Fruit fly (Drosophila melanogaster) whole organism, embryonic: Measurements from ENCODE around the gene CG42852.

Experiments used
- Atf6 ChIP-seq: fragments of 200-800 bp; sonication (Bioruptor generic); IDR thresholded peaks from 2 replicates; pipeline ENCODE4 v1.3.6; 2022; ENCODE audit warnings: missing biosample characterization, missing genetic modification characterization
- BEAF-32 ChIP-seq: fragments of 200-800 bp; sonication (Bioruptor generic); optimal IDR thresholded peaks from 3 replicates; lab custom pipeline; 2017; ENCODE audit warnings: missing biosample characterization, missing genetic modification characterization, mild to moderate bottlenecking, moderate library complexity, missing genetic modification reagents
- CG10366 ChIP-seq: fragments of 200-800 bp; sonication (Bioruptor generic); IDR thresholded peaks from 2 replicates; pipeline ENCODE4 v1.3.6; 2022; ENCODE audit warnings: missing biosample characterization, missing genetic modification characterization
- CG10431 ChIP-seq: fragments of 200-800 bp; sonication (Bioruptor generic); optimal IDR thresholded peaks from 3 replicates; lab custom pipeline; 2018; ENCODE audit warnings: missing biosample characterization, mild to moderate bottlenecking, missing genetic modification characterization
- CG13624 ChIP-seq: fragments of 200-800 bp; sonication (Bioruptor generic); optimal IDR thresholded peaks from 2 replicates; lab custom pipeline; 2016; ENCODE audit warnings: missing biosample characterization, missing genetic modification characterization
- CG13775 ChIP-seq: fragments of 200-800 bp; sonication (Bioruptor generic); optimal IDR thresholded peaks from 3 replicates; lab custom pipeline; 2017; ENCODE audit warnings: missing biosample characterization, mild to moderate bottlenecking, missing genetic modification characterization
- CG15011 ChIP-seq: fragments of 200-800 bp; sonication (Bioruptor generic); optimal IDR thresholded peaks from 3 replicates; lab custom pipeline; 2018; ENCODE audit warnings: missing biosample characterization, mild to moderate bottlenecking, missing genetic modification characterization
- CG1647 ChIP-seq: fragments of 200-800 bp; sonication (Bioruptor generic); optimal IDR thresholded peaks from 3 replicates; lab custom pipeline; 2016; ENCODE audit warnings: missing biosample characterization, missing genetic modification characterization
- CG17186 ChIP-seq: fragments of 200-800 bp; sonication (Bioruptor generic); optimal IDR thresholded peaks from 3 replicates; lab custom pipeline; 2017; ENCODE audit warnings: missing biosample characterization, missing genetic modification reagents, missing genetic modification characterization
- CG18599 ChIP-seq: fragments of 200-800 bp; sonication (Bioruptor generic); optimal IDR thresholded peaks from 3 replicates; lab custom pipeline; 2017; ENCODE audit warnings: missing biosample characterization, missing genetic modification characterization, mild to moderate bottlenecking, moderate library complexity, missing genetic modification reagents
- CG18619 ChIP-seq: fragments of 200-800 bp; sonication (Bioruptor generic); optimal IDR thresholded peaks from 3 replicates; lab custom pipeline; 2017; ENCODE audit warnings: missing biosample characterization, mild to moderate bottlenecking, missing genetic modification characterization
- CG2199 ChIP-seq: fragments of 200-800 bp; sonication (Bioruptor generic); IDR thresholded peaks from 3 replicates; pipeline ENCODE4 v1.3.6; 2022; ENCODE audit warnings: missing biosample characterization, missing genetic modification characterization
- CG32772 ChIP-seq: fragments of 200-800 bp; sonication (Bioruptor generic); IDR thresholded peaks from 2 replicates; pipeline ENCODE4 v1.3.6; 2022; ENCODE audit warnings: missing biosample characterization, missing genetic modification characterization
- CG34224 ChIP-seq: fragments of 200-800 bp; sonication (Bioruptor generic); IDR thresholded peaks from 3 replicates; pipeline ENCODE4 v1.3.6; 2022; ENCODE audit warnings: missing biosample characterization, missing genetic modification characterization; ENCODE audit not compliant: partially characterized antibody
- CG3847 ChIP-seq: fragments of 200-800 bp; sonication (Bioruptor generic); IDR thresholded peaks from 2 replicates; pipeline ENCODE4 v1.3.6; 2022; ENCODE audit warnings: missing biosample characterization, missing genetic modification characterization
- CG42726 ChIP-seq: fragments of 200-800 bp; sonication (Bioruptor generic); IDR thresholded peaks from 2 replicates; pipeline ENCODE4 v1.3.6; 2022; ENCODE audit warnings: missing biosample characterization, missing genetic modification characterization; ENCODE audit not compliant: partially characterized antibody
- CG6254 ChIP-seq: fragments of 200-800 bp; sonication (Bioruptor generic); optimal IDR thresholded peaks from 3 replicates; lab custom pipeline; 2017; ENCODE audit warnings: mild to moderate bottlenecking, missing biosample characterization, missing genetic modification reagents, missing genetic modification characterization
- CG7928 ChIP-seq: fragments of 200-800 bp; sonication (Bioruptor generic); optimal IDR thresholded peaks from 2 replicates; lab custom pipeline; 2017; ENCODE audit warnings: missing biosample characterization, mild to moderate bottlenecking, missing genetic modification characterization
- CG8388 ChIP-seq: fragments of 200-800 bp; sonication (Bioruptor generic); optimal IDR thresholded peaks from 2 replicates; lab custom pipeline; 2019; ENCODE audit warnings: missing biosample characterization, mild to moderate bottlenecking, missing genetic modification characterization, moderate library complexity
- CG8478 ChIP-seq: fragments of >200 bp; optimal IDR thresholded peaks from 2 replicates; lab custom pipeline; 2018
- Ets97D ChIP-seq: fragments of 200-800 bp; sonication (Bioruptor generic); optimal IDR thresholded peaks from 3 replicates; lab custom pipeline; 2016; ENCODE audit warnings: missing biosample characterization, missing genetic modification characterization
- Fer2 ChIP-seq: fragments of 200-800 bp; sonication (Bioruptor generic); optimal IDR thresholded peaks from 2 replicates; lab custom pipeline; 2018; ENCODE audit warnings: missing biosample characterization, mild to moderate bottlenecking, missing genetic modification characterization, moderate library complexity
- H2.0 ChIP-seq: fragments of 200-800 bp; sonication (Bioruptor generic); IDR thresholded peaks from 2 replicates; pipeline ENCODE4 v1.3.6; 2022; ENCODE audit warnings: missing biosample characterization, missing genetic modification characterization
- HLH54F ChIP-seq: fragments of 200-800 bp; sonication (Bioruptor generic); optimal IDR thresholded peaks from 3 replicates; lab custom pipeline; 2016; ENCODE audit warnings: missing biosample characterization, missing genetic modification characterization
- MESR4 ChIP-seq: fragments of 200-800 bp; sonication (Bioruptor generic); optimal IDR thresholded peaks from 2 replicates; lab custom pipeline; 2018; ENCODE audit warnings: missing biosample characterization, mild to moderate bottlenecking, missing genetic modification characterization, moderate library complexity
- Opbp ChIP-seq: fragments of 200-800 bp; sonication (Bioruptor generic); IDR thresholded peaks from 3 replicates; pipeline ENCODE4 v1.3.6; 2022; ENCODE audit warnings: missing biosample characterization, missing genetic modification characterization; ENCODE audit not compliant: partially characterized antibody
- Poxn ChIP-seq: fragments of 200-800 bp; sonication (Bioruptor generic); IDR thresholded peaks from 2 replicates; pipeline ENCODE4 v1.3.6; 2022; ENCODE audit warnings: missing biosample characterization, missing genetic modification characterization
- Six4 ChIP-seq: fragments of 200-800 bp; sonication (Bioruptor generic); optimal IDR thresholded peaks from 2 replicates; lab custom pipeline; 2016; ENCODE audit warnings: missing biosample characterization, missing genetic modification characterization
- Sry-β ChIP-seq: fragments of 200-800 bp; sonication (Bioruptor generic); optimal IDR thresholded peaks from 2 replicates; lab custom pipeline; 2018; ENCODE audit warnings: missing biosample characterization, mild to moderate bottlenecking, missing genetic modification characterization, moderate library complexity
- Xrp1 ChIP-seq: fragments of 200-800 bp; sonication (Bioruptor generic); IDR thresholded peaks from 2 replicates; pipeline ENCODE4 v1.3.6; 2022; ENCODE audit warnings: missing biosample characterization, missing genetic modification characterization
- amos ChIP-seq: fragments of 200-800 bp; sonication (Bioruptor generic); IDR thresholded peaks from 2 replicates; pipeline ENCODE4 v1.3.6; 2022; ENCODE audit warnings: missing biosample characterization, missing genetic modification characterization; ENCODE audit not compliant: partially characterized antibody
- ase ChIP-seq: fragments of 200-800 bp; sonication (Bioruptor generic); IDR thresholded peaks from 3 replicates; pipeline ENCODE4 v1.3.6; 2022; ENCODE audit warnings: missing biosample characterization, missing genetic modification characterization
- ato ChIP-seq: fragments of 200-800 bp; sonication (Bioruptor generic); IDR thresholded peaks from 2 replicates; pipeline ENCODE4 v1.3.6; 2022; ENCODE audit warnings: missing biosample characterization, missing genetic modification characterization; ENCODE audit not compliant: partially characterized antibody
- crol ChIP-seq: fragments of 200-800 bp; sonication (Bioruptor generic); IDR thresholded peaks from 2 replicates; pipeline ENCODE4 v1.3.6; 2022; ENCODE audit warnings: missing biosample characterization, missing genetic modification characterization
- dmrt99B ChIP-seq: fragments of 200-800 bp; sonication (Bioruptor generic); optimal IDR thresholded peaks from 2 replicates; lab custom pipeline; 2018; ENCODE audit warnings: missing biosample characterization, mild to moderate bottlenecking, missing genetic modification characterization, moderate library complexity
- dysf ChIP-seq: fragments of 200-800 bp; sonication (Bioruptor generic); IDR thresholded peaks from 3 replicates; pipeline ENCODE4 v1.3.6; 2022; ENCODE audit warnings: missing biosample characterization, missing genetic modification characterization
- exex ChIP-seq: fragments of 200-800 bp; sonication (Bioruptor generic); optimal IDR thresholded peaks from 4 replicates; lab custom pipeline; 2018; ENCODE audit warnings: missing biosample characterization, mild to moderate bottlenecking, missing genetic modification characterization, moderate library complexity
- fd3F ChIP-seq: fragments of 200-800 bp; sonication (Bioruptor generic); optimal IDR thresholded peaks from 2 replicates; lab custom pipeline; 2018; ENCODE audit warnings: missing biosample characterization, mild to moderate bottlenecking, missing genetic modification characterization, moderate library complexity
- fd64A ChIP-seq: fragments of 200-800 bp; sonication (Bioruptor generic); optimal IDR thresholded peaks from 3 replicates; lab custom pipeline; 2018; ENCODE audit warnings: missing biosample characterization, mild to moderate bottlenecking, missing genetic modification characterization
- gt ChIP-seq: fragments of 200-800 bp; sonication (Bioruptor generic); IDR thresholded peaks from 2 replicates; pipeline ENCODE4 v1.3.6; 2022; ENCODE audit warnings: missing biosample characterization, missing genetic modification characterization
- lilli ChIP-seq: fragments of 200-800 bp; sonication (Bioruptor generic); optimal IDR thresholded peaks from 3 replicates; lab custom pipeline; 2016; ENCODE audit warnings: missing biosample characterization, missing genetic modification characterization
- maf-S ChIP-seq: fragments of 200-800 bp; sonication (Bioruptor generic); optimal IDR thresholded peaks from 2 replicates; lab custom pipeline; 2016; ENCODE audit warnings: missing biosample characterization, missing genetic modification characterization
- nau ChIP-seq: fragments of 200-800 bp; sonication (Bioruptor generic); optimal IDR thresholded peaks from 3 replicates; lab custom pipeline; 2017; ENCODE audit warnings: missing biosample characterization, mild to moderate bottlenecking, missing genetic modification characterization, missing genetic modification reagents
- p53 ChIP-seq: fragments of 200-800 bp; sonication (Bioruptor generic); optimal IDR thresholded peaks from 2 replicates; lab custom pipeline; 2016; ENCODE audit warnings: missing biosample characterization, missing genetic modification characterization
- pan ChIP-seq, 4 experiments: fragments of >200 bp in 3 of 4; fragments of 200-800 bp in 1 of 4; sonication (Bioruptor generic) in 1 of 4; optimal IDR thresholded peaks in 3 of 4; IDR thresholded peaks in 1 of 4; 2 replicates each; pipeline versions ENCODE4 v1.3.6 to Lab custom; 2017 to 2022; ENCODE audit warnings: missing biosample characterization in 2 of 4, missing genetic modification characterization in 2 of 4, mixed read lengths in 1 of 4
- phol ChIP-seq: fragments of 200-800 bp; sonication (Bioruptor generic); optimal IDR thresholded peaks from 3 replicates; lab custom pipeline; 2018; ENCODE audit warnings: missing biosample characterization, mild to moderate bottlenecking, missing genetic modification characterization, moderate library complexity
- pita ChIP-seq: fragments of 200-800 bp; sonication (Bioruptor generic); optimal IDR thresholded peaks from 2 replicates; lab custom pipeline; 2017; ENCODE audit warnings: missing biosample characterization, mild to moderate bottlenecking, missing genetic modification characterization
- slbo ChIP-seq: fragments of 200-800 bp; sonication (Bioruptor generic); IDR thresholded peaks from 2 replicates; pipeline ENCODE4 v1.3.6; 2022; ENCODE audit warnings: missing biosample characterization, missing genetic modification characterization
- tio ChIP-seq: fragments of 200-800 bp; sonication (Bioruptor generic); optimal IDR thresholded peaks from 2 replicates; lab custom pipeline; 2017; ENCODE audit warnings: missing biosample characterization, missing genetic modification characterization, inconsistent platforms
- toy ChIP-seq: fragments of 200-800 bp; sonication (Bioruptor generic); IDR thresholded peaks from 2 replicates; pipeline ENCODE4 v1.3.6; 2022; ENCODE audit warnings: missing biosample characterization, missing genetic modification characterization
- z ChIP-seq: fragments of 200-800 bp; sonication (Bioruptor generic); IDR thresholded peaks from 3 replicates; pipeline ENCODE4 v1.3.6; 2022; ENCODE audit warnings: missing biosample characterization, missing genetic modification characterization

Gene CG42852

DNA sequence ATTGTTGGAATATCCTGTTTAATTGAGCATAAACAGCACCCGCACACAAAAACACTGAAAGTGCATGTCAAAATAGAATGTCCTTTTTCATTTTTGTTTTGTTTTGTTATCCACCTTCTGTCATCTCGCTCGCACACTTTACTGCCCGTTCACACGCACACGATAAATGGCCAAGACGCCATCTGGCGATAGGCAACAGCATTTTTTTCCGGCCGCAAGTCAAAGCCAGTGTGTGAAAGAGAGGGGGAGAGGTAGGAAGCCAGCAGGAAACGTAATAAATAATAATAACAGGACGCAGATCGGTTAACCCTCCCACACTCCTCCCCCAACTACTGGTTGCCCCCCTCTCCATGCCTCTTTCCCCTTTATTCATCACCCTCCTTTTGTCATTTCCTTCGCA is 14.6 kb downstream of the CG42852 start (continued):
- TF ChIP-seq p53 (no peak), CG1647 (GFP tag; lab: Kevin White, UChicago) (no peak), maf-S (GFP tag; lab: Kevin White, UChicago) (no peak), CG18599 (GFP tag; lab: Kevin White, UChicago) (no peak), CG3847 (GFP tag; lab: Robert Waterston, UW) (no peak), CG32772 (GFP tag; lab: Robert Waterston, UW) (peak; percentile 29; the same call in 1 of the 2 replicates), CG10431 (GFP tag; lab: Kevin White, UChicago) (peak; percentile 34), tio (GFP tag; lab: Kevin White, UChicago) (no peak), Fer2 (no peak), MESR4 (GFP tag; lab: Kevin White, UChicago) (no peak), amos (GFP tag; lab: Robert Waterston, UW) (no peak), CG8388 (GFP tag; lab: Kevin White, UChicago) (no peak), CG10366 (GFP tag; lab: Robert Waterston, UW) (no peak), z (no peak), CG6254 (GFP tag; lab: Kevin White, UChicago) (peak; percentile 66), pita (GFP tag; lab: Kevin White, UChicago) (no peak), nau (GFP tag; lab: Kevin White, UChicago) (no peak), Poxn (GFP tag; lab: Robert Waterston, UW) (no peak), BEAF-32 (GFP tag; lab: Kevin White, UChicago) (no peak), CG18619 (no peak), Opbp (GFP tag; lab: Robert Waterston, UW) (0 out of 3 replicates have a peak, but pooled peaks have one; percentile 29), ase (GFP tag; lab: Robert Waterston, UW) (peak; percentile 57; the same call in 2 of the 3 replicates), CG15011 (GFP tag; lab: Kevin White, UChicago) (no peak), CG2199 (GFP tag; lab: Robert Waterston, UW) (peak; percentile 94), CG42726 (GFP tag; lab: Robert Waterston, UW) (no peak), dmrt99B (no peak), HLH54F (GFP tag; lab: Kevin White, UChicago) (no peak), Six4 (no peak), Ets97D (GFP tag; lab: Kevin White, UChicago) (no peak), exex (tag; lab: Kevin White, UChicago) (no peak), lilli (GFP tag; lab: Kevin White, UChicago) (no peak), CG17186 (no peak), CG13624 (GFP tag; lab: Kevin White, UChicago) (no peak), phol (tag; lab: Kevin White, UChicago) (no peak), dysf (GFP tag; lab: Robert Waterston, UW) (0 out of 3 replicates have a peak, but pooled peaks have one; percentile 34), CG7928 (GFP tag; lab: Kevin White, UChicago) (no peak), ato (GFP tag; lab: Robert Waterston, UW) (no peak), H2.0 (no peak), toy (GFP tag; lab: Robert Waterston, UW) (no peak), CG8478 (lab: Kevin White, UChicago) (no peak), pan (optimal IDR thresholded peaks at IDR 0.05; lab: Kevin White, UChicago) (no peak), pan (GFP tag; optimal IDR thresholded peaks at IDR 0.05 in 1 of 2, IDR thresholded peaks at IDR 0.05 in 1 of 2) (no peak), crol (GFP tag; lab: Robert Waterston, UW) (peak; percentile 85), CG13775 (GFP tag; lab: Kevin White, UChicago) (peak; percentile 45), Atf6 (GFP tag; lab: Robert Waterston, UW) (peak; percentile 39), Xrp1 (GFP tag; lab: Robert Waterston, UW) (0 out of 2 replicates have a peak, but pooled peaks have one; percentile 19), fd64A (GFP tag; lab: Kevin White, UChicago) (peak; percentile 68), CG34224 (GFP tag; lab: Robert Waterston, UW) (no peak), Sry-β (GFP tag; lab: Kevin White, UChicago) (no peak), slbo (GFP tag; lab: Robert Waterston, UW) (no peak), gt (no peak), fd3F (GFP tag; lab: Kevin White, UChicago) (no peak)
